Worm (Caenorhabditis elegans) whole organism, young adult: Measurements from ENCODE around the gene F36D4.4.
A peak's percentile ranks its signal among the peaks of the same experiment; 100 is the strongest.

Experiments
- B0261.1 ChIP-seq: sonication (generic microtip); optimal IDR thresholded peaks from 2 replicates; lab custom pipeline; 2016; ENCODE audit warnings: mild to moderate bottlenecking, missing genetic modification characterization, moderate library complexity, missing compliant biosample characterization
- Y53G8AR.9 ChIP-seq: fragments of 200-800 bp; sonication (Bioruptor generic); conservative IDR thresholded peaks from 2 replicates; pipeline ENCODE4 v1.3.6; 2022; ENCODE audit warnings: missing genetic modification reagents, missing genetic modification characterization, missing compliant biosample characterization
- ZK185.1 ChIP-seq: sonication (generic microtip); optimal IDR thresholded peaks from 2 replicates; lab custom pipeline; 2016; ENCODE audit warnings: mild to moderate bottlenecking, missing genetic modification characterization, missing compliant biosample characterization; ENCODE audit not compliant: poor library complexity, severe bottlenecking
- ama-1 ChIP-seq, 3 experiments: fragments of 150-350 bp in 1 of 3; sonication (generic microtip) in 2 of 3; optimal IDR thresholded peaks; 2 replicates each; lab custom pipeline; 2014 to 2018; ENCODE audit warnings: missing biosample characterization in 2 of 3, missing genetic modification characterization in 2 of 3, missing genetic modification reagents in 2 of 3
- attf-5 ChIP-seq: fragments of 200-800 bp; sonication (Bioruptor generic); optimal IDR thresholded peaks from 2 replicates; lab custom pipeline; 2018; ENCODE audit warnings: mild to moderate bottlenecking, missing genetic modification characterization, missing compliant biosample characterization
- ceh-40 ChIP-seq: fragments of 200-800 bp; sonication (Bioruptor generic); IDR thresholded peaks from 2 replicates; pipeline ENCODE4 v1.3.6; 2022; ENCODE audit warnings: missing genetic modification characterization, missing compliant biosample characterization
- him-1 ChIP-seq: sonication (generic microtip); optimal IDR thresholded peaks from 2 replicates; lab custom pipeline; 2016; ENCODE audit warnings: missing genotype, missing genetic modification reagents, missing genetic modification characterization, missing compliant biosample characterization
- nfya-2 ChIP-seq: fragments of 200-800 bp; sonication (Bioruptor generic); IDR thresholded peaks from 2 replicates; pipeline ENCODE4 v1.3.6; 2022; ENCODE audit warnings: missing genetic modification reagents, missing genetic modification characterization, missing compliant biosample characterization
- somi-1 ChIP-seq: fragments of 200-800 bp; sonication (Bioruptor generic); optimal IDR thresholded peaks from 2 replicates; lab custom pipeline; 2018; ENCODE audit warnings: mild to moderate bottlenecking, missing genetic modification characterization, missing compliant biosample characterization
- unc-62 ChIP-seq: fragments of 150-350 bp; optimal IDR thresholded peaks from 2 replicates; lab custom pipeline; 2014; ENCODE audit warnings: missing biosample characterization, missing genetic modification reagents, missing genetic modification characterization
- ztf-26 ChIP-seq: sonication (generic microtip); optimal IDR thresholded peaks from 2 replicates; lab custom pipeline; 2017; ENCODE audit warnings: missing genetic modification characterization, missing compliant biosample characterization
- ztf-6 ChIP-seq: fragments of 200-800 bp; sonication (Bioruptor generic); IDR thresholded peaks from 2 replicates; pipeline ENCODE4 v1.3.6; 2022; ENCODE audit warnings: missing genetic modification reagents, missing genetic modification characterization, missing compliant biosample characterization

ce11 chrV:9382538-9383328, 31.7 kb downstream of the F36D4.4 start:
- TF ChIP-seq nfya-2 (GFP tag; lab: Robert Waterston, UW) (no peak), Y53G8AR.9 (GFP tag; lab: Robert Waterston, UW) (peak; percentile 85), unc-62 (GFP tag; lab: Kevin White, UChicago) (no peak), ztf-26 (tag; lab: Kevin White, UChicago) (no peak), ceh-40 (GFP tag; lab: Robert Waterston, UW) (no peak), somi-1 (GFP tag; lab: Kevin White, UChicago) (no peak), ama-1 (optimal IDR thresholded peaks at IDR 0.05; lab: Kevin White, UChicago) (no peak), ama-1 (GFP tag; optimal IDR thresholded peaks at IDR 0.05; lab: Kevin White, UChicago) (no peak), ztf-6 (no peak), him-1 (peak; percentile 64), attf-5 (GFP tag; lab: Kevin White, UChicago) (no peak), ZK185.1 (tag; lab: Kevin White, UChicago) (no peak), B0261.1 (tag; lab: Kevin White, UChicago) (no peak)
